Fruit fly (Drosophila melanogaster) whole organism, wandering third instar larva: ENCODE results near the gene can.

Source experiments
- Abd-B ChIP-seq: fragments of >200 bp; optimal IDR thresholded peaks from 2 replicates; lab custom pipeline; 2017; ENCODE audit warnings: missing biosample characterization, missing genetic modification characterization
- OdsH ChIP-seq: fragments of 200-800 bp; sonication (Bioruptor generic); optimal IDR thresholded peaks from 2 replicates; lab custom pipeline; 2016; ENCODE audit warnings: missing biosample characterization, mild to moderate bottlenecking, missing genetic modification characterization
- Vsx2 ChIP-seq: fragments of 200-300, 225-300 bp; sonication (Bioruptor generic); optimal IDR thresholded peaks from 2 replicates; lab custom pipeline; 2018; ENCODE audit warnings: missing biosample characterization, missing genetic modification characterization; ENCODE audit not compliant: partially characterized antibody
- fru ChIP-seq: fragments of 200-800 bp; sonication (Bioruptor generic); optimal IDR thresholded peaks from 3 replicates; lab custom pipeline; 2016; ENCODE audit warnings: missing biosample characterization, mild to moderate bottlenecking, missing genetic modification characterization
- h ChIP-seq: fragments of 200-800 bp; sonication (Bioruptor generic); optimal IDR thresholded peaks from 3 replicates; lab custom pipeline; 2016; ENCODE audit warnings: missing biosample characterization, mild to moderate bottlenecking, missing genetic modification characterization
- lola ChIP-seq: fragments of >200 bp; optimal IDR thresholded peaks from 2 replicates; lab custom pipeline; 2017; ENCODE audit warnings: missing biosample characterization, missing genetic modification characterization
- pan ChIP-seq: fragments of >200 bp; optimal IDR thresholded peaks from 2 replicates; lab custom pipeline; 2017
- psq ChIP-seq: fragments of 200-800 bp; sonication (Bioruptor generic); optimal IDR thresholded peaks from 3 replicates; lab custom pipeline; 2017; ENCODE audit warnings: missing biosample characterization, mild to moderate bottlenecking, missing genetic modification characterization, moderate library complexity
- sage ChIP-seq: fragments of 200-800 bp; sonication (Bioruptor generic); optimal IDR thresholded peaks from 2 replicates; lab custom pipeline; 2016; ENCODE audit warnings: missing biosample characterization, mild to moderate bottlenecking, missing genetic modification characterization

- TF ChIP-seq Abd-B (GFP tag; lab: Kevin White, UChicago) (no peak), OdsH (no peak), psq (no peak), fru (GFP tag; lab: Kevin White, UChicago) (no peak), h (GFP tag; lab: Kevin White, UChicago) (no peak), lola (GFP tag; lab: Kevin White, UChicago) (no peak), sage (GFP tag; lab: Kevin White, UChicago) (no peak), Vsx2 (GFP tag; lab: Kevin White, UChicago) (no peak), pan (lab: Kevin White, UChicago) (no peak)
These were observed 20.6 kb downstream of the can start for dm6 chr3L:10246226-10246778.
